Worm (Caenorhabditis elegans): ENCODE results near the gene taf-6.2.

DNA sequence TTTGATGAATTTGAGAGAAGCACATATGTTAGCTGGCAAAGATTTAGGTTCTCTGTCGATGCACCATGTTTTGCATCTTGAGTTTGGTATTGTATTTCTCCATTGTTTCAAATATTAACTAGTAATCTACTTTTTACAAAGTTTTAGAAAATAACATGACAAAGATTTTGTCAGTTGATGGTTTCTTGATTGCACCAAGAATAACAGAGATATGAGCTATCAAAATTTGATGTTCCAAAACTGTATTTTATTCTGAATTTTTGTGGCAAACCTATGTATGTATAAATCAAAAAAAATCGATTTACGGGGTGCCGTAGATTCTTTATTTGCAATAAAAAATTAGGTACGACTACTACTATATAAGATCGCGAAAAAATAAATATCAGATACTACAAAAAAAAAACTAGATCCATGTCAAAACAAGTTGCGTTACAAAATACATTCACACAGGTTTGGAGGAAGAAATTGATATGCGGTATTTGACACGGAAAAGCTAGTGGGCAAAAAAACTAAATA is 49.6 kb downstream of the taf-6.2 start:
- no peak for TF ChIP-seq ama-1 (optimal IDR thresholded peaks at IDR 0.05)
- TF ChIP-seq pqm-1 (tag; optimal IDR thresholded peaks at IDR 0.05): no peak
- TF ChIP-seq pax-1 (tag; optimal IDR thresholded peaks at IDR 0.05): no peak
- no peak for TF ChIP-seq sdc-2 (tag; optimal IDR thresholded peaks at IDR 0.05)
- no peak for TF ChIP-seq nhr-11 (tag; optimal IDR thresholded peaks at IDR 0.05)
- no peak for TF ChIP-seq unc-55 (GFP tag; optimal IDR thresholded peaks at IDR 0.05)
- no peak for TF ChIP-seq unc-3 (GFP tag; conservative IDR thresholded peaks at IDR 0.05)
- no peak for TF ChIP-seq unc-3 (tag; optimal IDR thresholded peaks at IDR 0.05)
- no peak for TF ChIP-seq unc-42 (tag; optimal IDR thresholded peaks at IDR 0.05)
- TF ChIP-seq fax-1 (tag; optimal IDR thresholded peaks at IDR 0.05): no peak
- no peak for TF ChIP-seq ceh-9 (tag; optimal IDR thresholded peaks at IDR 0.05)
- TF ChIP-seq fkh-10 (GFP tag; optimal IDR thresholded peaks at IDR 0.05): no peak
- TF ChIP-seq nfya-1 (tag; optimal IDR thresholded peaks at IDR 0.05): no peak
